Fruit fly (Drosophila melanogaster) whole organism, adult: ENCODE measurements around the gene ort.

Source experiments
- CG11617 ChIP-seq: fragments of 200-800 bp; sonication (Bioruptor generic); optimal IDR thresholded peaks from 2 replicates; lab custom pipeline; 2017; ENCODE audit warnings: mild to moderate bottlenecking, missing biosample characterization, missing genetic modification reagents, missing genetic modification characterization
- CG12768 ChIP-seq: fragments of 200-800 bp; sonication (Bioruptor generic); optimal IDR thresholded peaks from 2 replicates; lab custom pipeline; 2017; ENCODE audit warnings: missing biosample characterization, missing genetic modification characterization, mild to moderate bottlenecking, moderate library complexity, missing genetic modification reagents
- CG14711 ChIP-seq: fragments of 200-800 bp; sonication (Bioruptor generic); optimal IDR thresholded peaks from 2 replicates; lab custom pipeline; 2018; ENCODE audit warnings: missing biosample characterization, mild to moderate bottlenecking, missing genetic modification characterization, moderate library complexity
- CG1620 ChIP-seq: fragments of 200-800 bp; sonication (Bioruptor generic); optimal IDR thresholded peaks from 2 replicates; lab custom pipeline; 2016; ENCODE audit warnings: missing biosample characterization, missing genetic modification characterization
- CG33017 ChIP-seq: fragments of 200-800 bp; sonication (Bioruptor generic); optimal IDR thresholded peaks from 2 replicates; lab custom pipeline; 2018; ENCODE audit warnings: missing biosample characterization, mild to moderate bottlenecking, missing genetic modification characterization, moderate library complexity
- CG5204 ChIP-seq: fragments of 200-800 bp; sonication (Bioruptor generic); optimal IDR thresholded peaks from 2 replicates; lab custom pipeline; 2016; ENCODE audit warnings: missing biosample characterization, missing genetic modification characterization
- CG7045 ChIP-seq: fragments of 200-800 bp; sonication (Bioruptor generic); optimal IDR thresholded peaks from 2 replicates; lab custom pipeline; 2017; ENCODE audit warnings: missing biosample characterization, mild to moderate bottlenecking, missing genetic modification characterization
- CG7101 ChIP-seq: fragments of 200-800 bp; sonication (Bioruptor generic); optimal IDR thresholded peaks from 2 replicates; lab custom pipeline; 2018; ENCODE audit warnings: missing biosample characterization, mild to moderate bottlenecking, missing genetic modification characterization, moderate library complexity
- Clk ChIP-seq: fragments of 200-800 bp; sonication (Bioruptor generic); optimal IDR thresholded peaks from 2 replicates; lab custom pipeline; 2017; ENCODE audit warnings: missing biosample characterization, missing genetic modification characterization
- Crg-1 ChIP-seq: fragments of 200-800 bp; sonication (Bioruptor generic); optimal IDR thresholded peaks from 2 replicates; lab custom pipeline; 2016; ENCODE audit warnings: missing biosample characterization, missing genetic modification characterization
- Hr96 ChIP-seq: fragments of 200-800 bp; sonication (Bioruptor generic); optimal IDR thresholded peaks from 2 replicates; lab custom pipeline; 2016; ENCODE audit warnings: missing biosample characterization, missing genetic modification characterization
- Mnt ChIP-seq: fragments of 200-800 bp; sonication (Bioruptor generic); optimal IDR thresholded peaks from 2 replicates; lab custom pipeline; 2016; ENCODE audit warnings: missing biosample characterization, mild to moderate bottlenecking, missing genetic modification characterization
- bab1 ChIP-seq: fragments of 200-800 bp; sonication (Bioruptor generic); optimal IDR thresholded peaks from 3 replicates; lab custom pipeline; 2019; ENCODE audit warnings: missing biosample characterization, mild to moderate bottlenecking, missing genetic modification characterization, moderate library complexity
- cic ChIP-seq: fragments of 200-800 bp; sonication (Bioruptor generic); optimal IDR thresholded peaks from 2 replicates; lab custom pipeline; 2017; ENCODE audit warnings: missing biosample characterization, mild to moderate bottlenecking, missing genetic modification characterization, moderate library complexity
- cnc ChIP-seq, 2 experiments: fragments of >200 bp; optimal IDR thresholded peaks; 2 replicates each; lab custom pipeline; 2017
- kay ChIP-seq: fragments of 200-800 bp; sonication (Bioruptor generic); peaks from one replicate; lab custom pipeline; 2016; ENCODE audit warnings: missing biosample characterization, missing genetic modification characterization, borderline replicate concordance
- ovo ChIP-seq: fragments of 200-800 bp; sonication (Bioruptor generic); optimal IDR thresholded peaks from 2 replicates; lab custom pipeline; 2016; ENCODE audit warnings: missing biosample characterization, missing genetic modification characterization
- pad ChIP-seq: fragments of 200-800 bp; sonication (Bioruptor generic); optimal IDR thresholded peaks from 3 replicates; lab custom pipeline; 2017; ENCODE audit warnings: missing biosample characterization, missing genetic modification characterization, mild to moderate bottlenecking, moderate library complexity, missing genetic modification reagents
- tj ChIP-seq: fragments of 200-800 bp; sonication (Bioruptor generic); optimal IDR thresholded peaks from 3 replicates; lab custom pipeline; 2017; ENCODE audit warnings: missing biosample characterization, mild to moderate bottlenecking, missing genetic modification characterization, moderate library complexity
- toe ChIP-seq: fragments of 200-800 bp; sonication (Bioruptor generic); optimal IDR thresholded peaks from 2 replicates; lab custom pipeline; 2016; ENCODE audit warnings: missing biosample characterization, missing genetic modification characterization

ort gene

DNA sequence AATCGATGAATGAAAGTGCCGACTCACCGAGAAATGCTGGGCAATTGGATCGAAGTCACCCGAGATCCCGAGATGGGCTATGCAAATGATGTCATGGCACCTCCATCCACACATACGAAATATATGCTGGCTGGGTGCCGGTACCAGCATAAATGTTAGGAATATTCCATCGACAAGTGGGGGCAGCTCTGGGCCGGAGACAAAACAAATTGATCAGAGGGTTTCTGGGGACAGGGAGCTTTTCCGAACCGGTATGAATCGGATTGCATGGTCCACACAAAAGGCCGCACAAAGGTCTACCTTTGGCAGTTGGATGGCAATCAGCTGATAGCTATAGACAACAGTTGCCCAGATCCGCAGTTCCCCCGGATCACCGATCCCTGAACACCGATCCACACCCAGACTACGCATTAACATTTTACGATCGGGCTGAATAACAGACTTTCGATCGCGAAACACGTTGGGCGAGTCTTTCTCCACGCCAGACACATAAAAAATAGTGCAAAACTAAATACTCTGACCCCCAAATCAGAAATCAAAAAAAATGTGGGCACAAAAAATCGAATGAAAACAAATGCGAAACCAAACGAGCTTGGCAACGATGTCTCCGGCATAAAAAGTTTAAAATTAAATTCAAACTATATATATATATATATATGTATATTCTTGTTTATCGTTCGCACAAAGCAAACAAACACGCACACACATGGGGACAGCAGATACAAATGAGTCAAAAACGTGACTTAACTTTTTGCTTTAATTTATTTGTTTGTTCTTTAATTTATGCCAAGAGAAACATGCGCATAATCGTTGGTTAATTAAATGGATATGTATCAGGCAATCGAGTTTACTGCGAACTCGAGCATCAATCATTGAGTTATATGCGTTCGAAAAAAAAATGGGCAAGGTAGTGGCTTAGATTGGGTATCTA, 34.0 kb upstream of the ort start:
- no peak for TF ChIP-seq CG14711 (tag; lab: Kevin White, UChicago)
- TF ChIP-seq CG12768 (GFP tag; lab: Kevin White, UChicago) = no peak
- no peak for TF ChIP-seq Crg-1 (GFP tag; lab: Kevin White, UChicago)
- no peak for TF ChIP-seq Mnt (GFP tag; lab: Kevin White, UChicago)
- TF ChIP-seq Clk (GFP tag; lab: Kevin White, UChicago) = no peak
- no peak for TF ChIP-seq toe (GFP tag; lab: Kevin White, UChicago)
- no peak for TF ChIP-seq CG11617 (GFP tag; lab: Kevin White, UChicago)
- TF ChIP-seq CG1620 (GFP tag; lab: Kevin White, UChicago) = no peak
- TF ChIP-seq pad = no peak
- TF ChIP-seq tj = no peak
- TF ChIP-seq CG33017 = no peak
- no peak for TF ChIP-seq ovo
- TF ChIP-seq CG7045 (GFP tag; lab: Kevin White, UChicago) = no peak
- TF ChIP-seq kay (GFP tag; lab: Kevin White, UChicago) = no peak
- no peak for TF ChIP-seq cic (GFP tag; lab: Kevin White, UChicago)
- no peak for TF ChIP-seq Hr96

DNA sequence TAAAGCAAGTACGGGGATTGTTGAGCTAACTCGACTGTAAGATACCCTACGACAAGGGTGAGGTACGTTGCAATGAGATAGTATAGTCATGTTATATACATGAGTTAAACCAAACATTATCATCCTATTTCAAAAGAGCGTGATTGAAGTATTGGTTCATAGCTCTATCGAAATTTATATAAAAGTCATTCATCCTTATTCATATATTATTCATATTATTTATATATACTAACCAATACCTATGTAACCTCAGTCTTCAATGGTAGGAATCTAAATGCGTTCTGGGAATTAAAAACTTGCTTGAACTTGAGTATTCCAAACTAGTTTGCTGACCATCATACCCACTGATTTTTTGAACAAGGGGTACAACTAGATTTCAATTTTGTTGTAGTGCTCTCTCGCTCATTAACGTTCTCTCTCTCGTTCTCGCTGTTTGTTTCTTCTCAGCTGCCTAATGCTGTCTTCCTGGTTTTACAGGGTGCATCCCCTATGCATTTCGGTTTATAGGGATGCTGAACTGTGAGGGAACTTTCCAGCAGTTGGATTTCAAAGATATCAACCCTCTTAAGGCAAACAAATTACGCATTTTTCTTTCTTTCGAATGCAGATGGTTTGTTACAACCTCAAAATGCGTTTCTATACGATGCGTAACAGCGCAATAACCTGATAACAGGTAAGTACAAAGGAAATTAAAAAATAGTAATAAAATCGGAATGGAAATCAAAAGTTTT, 31.6 kb upstream of the ort start:
- TF ChIP-seq bab1 (GFP tag; lab: Kevin White, UChicago) (no peak), Hr96 (no peak), CG1620 (GFP tag; lab: Kevin White, UChicago) (no peak), CG7101 (no peak), CG12768 (GFP tag; lab: Kevin White, UChicago) (no peak), CG11617 (GFP tag; lab: Kevin White, UChicago) (no peak), CG33017 (no peak), CG7045 (GFP tag; lab: Kevin White, UChicago) (peak; percentile 37), cnc (optimal IDR thresholded peaks at IDR 0.05; lab: Kevin White, UChicago) (no peak), pad (peak; percentile 7), kay (GFP tag; lab: Kevin White, UChicago) (peak; percentile 23), cic (GFP tag; lab: Kevin White, UChicago) (no peak)

DNA sequence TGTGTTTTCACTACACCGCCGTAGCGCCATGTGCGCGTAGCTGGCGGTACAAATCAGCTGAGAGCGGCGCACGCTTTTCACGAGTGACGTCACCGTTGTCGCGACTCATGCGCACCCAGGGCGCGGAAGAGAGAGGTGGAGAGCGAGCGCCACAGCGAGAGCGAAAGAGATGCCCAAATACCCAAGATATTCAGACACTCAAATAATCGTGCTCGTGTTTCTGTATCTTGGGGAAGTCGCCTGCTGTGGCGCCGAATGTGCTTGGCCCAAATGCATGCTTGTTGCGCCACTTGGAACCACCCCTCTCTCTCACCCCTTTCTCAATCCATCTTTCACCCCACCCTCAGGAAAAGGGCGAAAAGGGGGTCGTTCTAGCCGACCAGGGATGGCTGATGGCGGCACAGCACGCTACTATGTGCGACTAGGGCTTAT, 26.8 kb upstream of the ort start, which contains the start of gene CG6231:
TSS of gene CG6231 (minus strand) at position 34 of the 432 bp plus-strand sequence.
- TF ChIP-seq CG5204 (GFP tag; lab: Kevin White, UChicago) (no peak), Mnt (GFP tag; lab: Kevin White, UChicago) (peak; percentile 76)

DNA sequence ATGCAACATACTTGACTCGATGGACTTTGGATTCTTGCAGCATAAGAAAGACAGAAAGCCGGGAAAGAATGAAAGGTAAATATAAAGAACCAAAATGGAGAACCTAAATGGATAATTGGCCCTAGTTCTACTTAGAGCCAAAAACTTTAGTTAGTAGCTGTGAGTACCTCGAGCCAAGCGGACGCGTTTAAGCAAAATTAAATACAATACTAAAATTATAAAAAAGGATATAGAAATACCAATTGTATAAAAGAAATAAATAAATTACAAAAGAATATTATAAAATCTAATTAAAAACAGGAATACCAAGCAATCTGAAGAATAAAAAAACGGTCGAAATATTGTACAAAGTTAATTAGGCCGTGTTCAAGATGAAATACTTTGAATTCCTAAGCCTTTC, 24.9 kb upstream of the ort start, which contains the start of gene CG34138:
TSS of gene CG34138 (plus strand) at position 301 of the 400 bp plus-strand sequence.
- TF ChIP-seq Mnt (GFP tag; lab: Kevin White, UChicago) = no peak
- TF ChIP-seq kay (GFP tag; lab: Kevin White, UChicago) = no peak
- TF ChIP-seq CG12768 (GFP tag; lab: Kevin White, UChicago) = no peak
- no peak for TF ChIP-seq Clk (GFP tag; lab: Kevin White, UChicago)
- no peak for TF ChIP-seq CG7045 (GFP tag; lab: Kevin White, UChicago)
- TF ChIP-seq cic (GFP tag; lab: Kevin White, UChicago) = no peak
- TF ChIP-seq ovo = no peak
- TF ChIP-seq CG33017 = no peak
- TF ChIP-seq toe (GFP tag; lab: Kevin White, UChicago) = no peak
- no peak for TF ChIP-seq Crg-1 (GFP tag; lab: Kevin White, UChicago)
- TF ChIP-seq CG14711 (tag; lab: Kevin White, UChicago) = no peak
- TF ChIP-seq bab1 (GFP tag; lab: Kevin White, UChicago) = no peak
- TF ChIP-seq CG11617 (GFP tag; lab: Kevin White, UChicago) = no peak
- no peak for TF ChIP-seq CG5204 (GFP tag; lab: Kevin White, UChicago)

DNA sequence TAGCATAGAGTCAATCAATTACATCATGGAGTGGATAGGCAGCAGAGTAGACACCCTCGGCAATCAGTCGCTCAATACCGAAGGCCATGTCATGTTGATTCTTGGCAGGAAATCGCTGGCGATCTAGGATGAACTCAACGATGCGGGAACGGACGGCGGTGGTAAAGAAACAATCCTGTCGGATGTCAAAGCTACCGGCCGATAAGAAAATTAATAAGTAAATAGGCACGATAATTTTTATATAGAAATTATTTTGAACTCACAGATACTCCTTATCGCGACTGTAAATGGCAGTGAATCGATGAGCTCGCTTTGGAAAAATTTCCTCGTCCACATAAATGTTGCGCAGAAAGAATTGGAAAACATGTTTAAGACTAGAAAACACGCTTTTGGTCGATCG, 21.5 kb upstream of the ort start:
- TF ChIP-seq toe (GFP tag; lab: Kevin White, UChicago) (no peak), CG7101 (no peak), pad (no peak), CG33017 (no peak), CG1620 (GFP tag; lab: Kevin White, UChicago) (no peak), CG12768 (GFP tag; lab: Kevin White, UChicago) (no peak), CG5204 (GFP tag; lab: Kevin White, UChicago) (no peak), Hr96 (no peak), bab1 (GFP tag; lab: Kevin White, UChicago) (no peak)

DNA sequence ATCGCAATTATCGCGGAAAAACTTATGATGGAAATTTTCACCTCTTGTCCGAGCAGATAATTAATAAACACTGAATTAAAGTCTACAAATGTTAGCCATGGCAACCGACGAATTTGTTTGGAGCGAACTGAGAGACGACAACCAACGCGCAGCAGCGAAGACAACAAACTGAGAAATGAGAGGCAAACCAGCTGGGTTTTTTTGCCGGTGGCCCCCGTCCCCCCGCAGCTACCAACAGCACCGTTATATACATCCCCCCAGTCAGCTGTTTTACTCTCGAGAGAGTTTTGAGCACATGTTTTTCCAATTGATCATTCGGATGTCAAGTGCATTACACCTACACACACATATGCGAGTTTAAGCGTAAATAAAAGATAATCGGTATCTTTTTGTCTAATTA, 18.5 kb upstream of the ort start:
- TF ChIP-seq ovo = peak; percentile 100
- peak; percentile 91 for TF ChIP-seq cic (GFP tag; lab: Kevin White, UChicago)
- TF ChIP-seq toe (GFP tag; lab: Kevin White, UChicago) = peak; percentile 9
- TF ChIP-seq Mnt (GFP tag; lab: Kevin White, UChicago) = peak; percentile 98
- peak; percentile 9 for TF ChIP-seq CG12768 (GFP tag; lab: Kevin White, UChicago)
- no peak for TF ChIP-seq CG7101
- TF ChIP-seq pad = peak; percentile 85
- no peak for TF ChIP-seq CG1620 (GFP tag; lab: Kevin White, UChicago)
- TF ChIP-seq bab1 (GFP tag; lab: Kevin White, UChicago) = peak; percentile 32
